Fruit fly (Drosophila melanogaster) whole organism, embryonic: ENCODE measurements around the gene Ostgamma.

ENCODE experiments used
- CG1024 ChIP-seq: fragments of 200-800 bp; sonication (Bioruptor generic); IDR thresholded peaks from 2 replicates; pipeline ENCODE4 v1.3.6; 2022; ENCODE audit warnings: missing biosample characterization, missing genetic modification characterization
- CG15601 ChIP-seq: fragments of 200-800 bp; sonication (Bioruptor generic); optimal IDR thresholded peaks from 3 replicates; lab custom pipeline; 2019; ENCODE audit warnings: missing biosample characterization, mild to moderate bottlenecking, missing genetic modification characterization, moderate library complexity
- CG1647 ChIP-seq: fragments of 200-800 bp; sonication (Bioruptor generic); optimal IDR thresholded peaks from 3 replicates; lab custom pipeline; 2016; ENCODE audit warnings: missing biosample characterization, missing genetic modification characterization
- CG16813 ChIP-seq: fragments of 200-800 bp; sonication (Bioruptor generic); IDR thresholded peaks from 3 replicates; pipeline ENCODE4 v1.3.6; 2022; ENCODE audit warnings: missing biosample characterization, missing genetic modification characterization; ENCODE audit not compliant: partially characterized antibody
- CG17361 ChIP-seq: fragments of 200-800 bp; sonication (Bioruptor generic); IDR thresholded peaks from 3 replicates; pipeline ENCODE4 v1.3.6; 2022; ENCODE audit warnings: missing biosample characterization, missing genetic modification characterization
- CG18262 ChIP-seq: fragments of 200-800 bp; optimal IDR thresholded peaks from 3 replicates; lab custom pipeline; 2019; ENCODE audit warnings: missing biosample characterization, mild to moderate bottlenecking, missing genetic modification characterization, moderate library complexity
- CG18599 ChIP-seq: fragments of 200-800 bp; sonication (Bioruptor generic); optimal IDR thresholded peaks from 3 replicates; lab custom pipeline; 2017; ENCODE audit warnings: missing biosample characterization, missing genetic modification characterization, mild to moderate bottlenecking, moderate library complexity, missing genetic modification reagents
- CG2116 ChIP-seq: fragments of 200-800 bp; sonication (Bioruptor generic); optimal IDR thresholded peaks from 3 replicates; lab custom pipeline; 2018; ENCODE audit warnings: missing biosample characterization, mild to moderate bottlenecking, missing genetic modification characterization
- CG30020 ChIP-seq: fragments of 200-800 bp; optimal IDR thresholded peaks from 2 replicates; lab custom pipeline; 2019; ENCODE audit warnings: missing biosample characterization, mild to moderate bottlenecking, missing genetic modification characterization, moderate library complexity
- CG3281 ChIP-seq: fragments of 200-800 bp; sonication (Bioruptor generic); optimal IDR thresholded peaks from 3 replicates; lab custom pipeline; 2017; ENCODE audit warnings: missing biosample characterization, mild to moderate bottlenecking, missing genetic modification characterization
- CG34376 ChIP-seq: fragments of 200-800 bp; sonication (Bioruptor generic); optimal IDR thresholded peaks from 2 replicates; lab custom pipeline; 2018; ENCODE audit warnings: missing biosample characterization, mild to moderate bottlenecking, missing genetic modification characterization
- CG3726 ChIP-seq: fragments of 200-800 bp; sonication (Bioruptor generic); IDR thresholded peaks from 3 replicates; pipeline ENCODE4, ENCODE4 v1.3.6; 2022; ENCODE audit warnings: missing biosample characterization, missing genetic modification characterization
- CG4404 ChIP-seq: fragments of 200-800 bp; sonication (Bioruptor generic); IDR thresholded peaks from 2 replicates; pipeline ENCODE4 v1.3.6; 2022; ENCODE audit warnings: missing biosample characterization, missing genetic modification characterization
- CG5245 ChIP-seq: fragments of 200-800 bp; sonication (Bioruptor generic); optimal IDR thresholded peaks from 3 replicates; lab custom pipeline; 2016; ENCODE audit warnings: missing biosample characterization, missing genetic modification characterization
- CG6654 ChIP-seq: fragments of 200-800 bp; sonication (Bioruptor generic); optimal IDR thresholded peaks from 2 replicates; lab custom pipeline; 2017; ENCODE audit warnings: missing biosample characterization, mild to moderate bottlenecking, missing genetic modification characterization
- CG8290 ChIP-seq, 3 experiments: fragments of 200-800 bp; sonication (Bioruptor generic); optimal IDR thresholded peaks; 2 replicates each; lab custom pipeline; 2016 to 2019; ENCODE audit warnings: missing biosample characterization in 3 of 3, missing genetic modification characterization in 3 of 3, mild to moderate bottlenecking in 2 of 3, moderate library complexity in 1 of 3
- CG8478 ChIP-seq: fragments of >200 bp; optimal IDR thresholded peaks from 2 replicates; lab custom pipeline; 2018
- Drgx ChIP-seq: fragments of 200-800 bp; sonication (Bioruptor generic); IDR thresholded peaks from 2 replicates; pipeline ENCODE4 v1.3.6; 2022; ENCODE audit warnings: missing biosample characterization, missing genetic modification characterization
- Ets65A ChIP-seq: fragments of 200-800 bp; sonication (Bioruptor generic); peaks from one replicate; lab custom pipeline; 2016; ENCODE audit warnings: missing biosample characterization, missing genetic modification characterization
- HLH54F ChIP-seq: fragments of 200-800 bp; sonication (Bioruptor generic); optimal IDR thresholded peaks from 3 replicates; lab custom pipeline; 2016; ENCODE audit warnings: missing biosample characterization, missing genetic modification characterization
- Hey ChIP-seq: fragments of 200-800 bp; sonication (Bioruptor generic); optimal IDR thresholded peaks from 3 replicates; lab custom pipeline; 2018; ENCODE audit warnings: missing biosample characterization, mild to moderate bottlenecking, missing genetic modification characterization
- Max ChIP-seq: fragments of 200-800 bp; sonication (Bioruptor generic); optimal IDR thresholded peaks from 2 replicates; lab custom pipeline; 2016; ENCODE audit warnings: missing biosample characterization, mild to moderate bottlenecking, missing genetic modification characterization
- Nf-YB ChIP-seq: fragments of 200-800 bp; sonication (Bioruptor generic); optimal IDR thresholded peaks from 3 replicates; lab custom pipeline; 2019; ENCODE audit warnings: missing biosample characterization, mild to moderate bottlenecking, missing genetic modification characterization, moderate library complexity
- PHDP ChIP-seq: fragments of 200-800 bp; sonication (Bioruptor generic); optimal IDR thresholded peaks from 3 replicates; lab custom pipeline; 2018; ENCODE audit warnings: missing biosample characterization, mild to moderate bottlenecking, missing genetic modification characterization, moderate library complexity
- Rx ChIP-seq: fragments of 200-800 bp; sonication (Bioruptor generic); IDR thresholded peaks from 2 replicates; pipeline ENCODE4 v1.3.6; 2022; ENCODE audit warnings: missing biosample characterization, missing genetic modification characterization
- Tbp ChIP-seq: fragments of >200 bp; optimal IDR thresholded peaks from 2 replicates; lab custom pipeline; 2018; ENCODE audit warnings: missing biosample characterization, missing genetic modification characterization
- Xbp1 ChIP-seq: fragments of 200-800 bp; sonication (Bioruptor generic); optimal IDR thresholded peaks from 3 replicates; lab custom pipeline; 2016; ENCODE audit warnings: missing biosample characterization, mild to moderate bottlenecking, missing genetic modification characterization
- YL-1 ChIP-seq: fragments of 200-800 bp; sonication (Bioruptor generic); optimal IDR thresholded peaks from 3 replicates; lab custom pipeline; 2017; ENCODE audit warnings: missing biosample characterization, mild to moderate bottlenecking, missing genetic modification characterization
- ac ChIP-seq: fragments of 200-800 bp; sonication (Bioruptor generic); optimal IDR thresholded peaks from 3 replicates; lab custom pipeline; 2017; ENCODE audit warnings: missing biosample characterization, mild to moderate bottlenecking, missing genetic modification characterization
- caup ChIP-seq: fragments of 200-800 bp; sonication (Bioruptor generic); optimal IDR thresholded peaks from 3 replicates; lab custom pipeline; 2017; ENCODE audit warnings: missing biosample characterization, mild to moderate bottlenecking, missing genetic modification characterization, moderate library complexity; ENCODE audit not compliant: severe bottlenecking
- chm ChIP-seq: fragments of 200-800 bp; sonication (Bioruptor generic); IDR thresholded peaks from 2 replicates; pipeline ENCODE4 v1.3.6; 2022; ENCODE audit warnings: missing biosample characterization, missing genetic modification characterization
- dysf ChIP-seq: fragments of 200-800 bp; sonication (Bioruptor generic); IDR thresholded peaks from 3 replicates; pipeline ENCODE4 v1.3.6; 2022; ENCODE audit warnings: missing biosample characterization, missing genetic modification characterization
- exex ChIP-seq: fragments of 200-800 bp; sonication (Bioruptor generic); optimal IDR thresholded peaks from 4 replicates; lab custom pipeline; 2018; ENCODE audit warnings: missing biosample characterization, mild to moderate bottlenecking, missing genetic modification characterization, moderate library complexity
- fd102C ChIP-seq: fragments of 200-800 bp; sonication (Bioruptor generic); optimal IDR thresholded peaks from 2 replicates; lab custom pipeline; 2018; ENCODE audit warnings: missing biosample characterization, mild to moderate bottlenecking, missing genetic modification characterization, moderate library complexity
- fd64A ChIP-seq: fragments of 200-800 bp; sonication (Bioruptor generic); optimal IDR thresholded peaks from 3 replicates; lab custom pipeline; 2018; ENCODE audit warnings: missing biosample characterization, mild to moderate bottlenecking, missing genetic modification characterization
- gce ChIP-seq: fragments of 200-800 bp; sonication (Bioruptor generic); IDR thresholded peaks from 3 replicates; pipeline ENCODE4 v1.3.6; 2022; ENCODE audit warnings: missing biosample characterization, missing genetic modification characterization
- gsb ChIP-seq: fragments of 200-800 bp; sonication (Bioruptor generic); IDR thresholded peaks from 2 replicates; pipeline ENCODE4 v1.3.6; 2022; ENCODE audit warnings: missing biosample characterization, missing genetic modification characterization
- hb ChIP-seq: fragments of 200-800 bp; sonication (Bioruptor generic); IDR thresholded peaks from 3 replicates; pipeline ENCODE4 v1.3.6; 2022; ENCODE audit warnings: missing biosample characterization, missing genetic modification characterization; ENCODE audit not compliant: partially characterized antibody
- lbe ChIP-seq: fragments of 200-800 bp; sonication (Bioruptor generic); optimal IDR thresholded peaks from 2 replicates; lab custom pipeline; 2016; ENCODE audit warnings: missing biosample characterization, mild to moderate bottlenecking, missing genetic modification characterization
- lola ChIP-seq, 3 experiments: fragments of >200 bp in 2 of 3; fragments of 200-800 bp in 1 of 3; sonication (Bioruptor generic) in 1 of 3; optimal IDR thresholded peaks; 2 replicates each; lab custom pipeline; 2017 to 2019; ENCODE audit warnings: missing biosample characterization in 3 of 3, missing genetic modification characterization in 3 of 3, mild to moderate bottlenecking in 1 of 3, moderate library complexity in 1 of 3
- prd ChIP-seq, 3 experiments: fragments of >200 bp in 2 of 3; fragments of 200-800 bp in 1 of 3; sonication (Bioruptor generic) in 1 of 3; optimal IDR thresholded peaks in 2 of 3; IDR thresholded peaks in 1 of 3; 2 replicates in 2 of 3; 3 replicates in 1 of 3; pipeline versions ENCODE4 v1.3.6 to Lab custom; 2017 to 2022; ENCODE audit warnings: missing biosample characterization in 1 of 3, missing genetic modification characterization in 1 of 3
- psq ChIP-seq: fragments of 200-800 bp; sonication (Bioruptor generic); optimal IDR thresholded peaks from 2 replicates; lab custom pipeline; 2017; ENCODE audit warnings: missing biosample characterization, missing genetic modification characterization
- repo ChIP-seq: fragments of 200-800 bp; sonication (Bioruptor generic); optimal IDR thresholded peaks from 2 replicates; lab custom pipeline; 2016; ENCODE audit warnings: missing biosample characterization, missing genetic modification characterization
- row ChIP-seq: fragments of 200-800 bp; sonication (Bioruptor generic); IDR thresholded peaks from 3 replicates; pipeline ENCODE4 v1.3.6; 2022; ENCODE audit warnings: missing biosample characterization, missing genetic modification characterization
- usp ChIP-seq: fragments of >200 bp; optimal IDR thresholded peaks from 2 replicates; lab custom pipeline; 2017; ENCODE audit warnings: missing biosample characterization, missing genetic modification characterization

Ostgamma gene

DNA sequence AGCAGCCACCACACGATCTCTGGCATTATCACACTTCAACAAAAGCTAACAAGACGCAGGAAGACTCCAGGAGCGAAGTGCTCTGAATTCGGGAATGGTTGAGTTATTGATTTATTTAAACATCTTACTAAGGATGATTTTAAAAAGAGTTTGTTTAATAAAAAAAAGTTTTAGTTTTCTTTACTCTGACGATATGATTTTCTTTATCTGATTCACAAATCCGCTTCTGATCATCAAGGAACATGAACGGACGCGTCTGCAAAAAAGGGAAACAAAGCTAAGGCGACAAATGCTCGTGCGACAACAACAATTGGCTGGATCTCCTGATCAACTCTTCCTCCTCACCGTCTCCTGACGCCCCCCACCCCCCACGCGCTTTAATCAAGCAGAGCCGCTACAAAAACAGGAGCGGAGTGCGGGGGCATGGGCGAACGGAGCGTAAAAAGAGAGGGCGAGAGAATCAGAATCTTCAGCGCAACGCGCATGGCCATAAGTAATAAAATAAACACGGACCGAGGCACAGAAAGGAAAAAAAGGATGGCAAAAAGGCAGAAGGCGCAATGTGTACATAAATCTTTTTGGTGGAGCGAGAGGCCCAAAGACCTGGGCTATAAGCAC is 8.7 kb downstream of the Ostgamma start (continued):
- TF ChIP-seq CG8478, result no peak
- TF ChIP-seq caup (GFP tag; lab: Kevin White, UChicago), result no peak
- no peak for TF ChIP-seq CG2116 (GFP tag; lab: Kevin White, UChicago)
- 0 out of 3 replicates have a peak, but pooled peaks have one; percentile 9 for TF ChIP-seq CG16813
- TF ChIP-seq Rx (GFP tag; lab: Robert Waterston, UW), result no peak
- no peak for TF ChIP-seq PHDP (tag; lab: Kevin White, UChicago)
- no peak for TF ChIP-seq CG3281
- no peak for TF ChIP-seq CG18599 (GFP tag; lab: Kevin White, UChicago)
- no peak for TF ChIP-seq Max
- no peak for TF ChIP-seq usp
- TF ChIP-seq prd (optimal IDR thresholded peaks at IDR 0.05; lab: Kevin White, UChicago), result no peak
- peak; percentile 16; the same call in 1 of the 3 replicates for TF ChIP-seq prd (GFP tag; IDR thresholded peaks at IDR 0.05; lab: Robert Waterston, UW)
- no peak for TF ChIP-seq CG1024
- peak; percentile 32 for TF ChIP-seq Ets65A (GFP tag; lab: Kevin White, UChicago)
- no peak for TF ChIP-seq CG34376 (GFP tag; lab: Kevin White, UChicago)
- no peak for TF ChIP-seq HLH54F (GFP tag; lab: Kevin White, UChicago)
- TF ChIP-seq Hey (tag; lab: Kevin White, UChicago), result no peak
- no peak for TF ChIP-seq gsb (GFP tag; lab: Robert Waterston, UW)
- TF ChIP-seq YL-1 (GFP tag; lab: Kevin White, UChicago), result no peak
- no peak for TF ChIP-seq CG30020
- TF ChIP-seq fd64A (GFP tag; lab: Kevin White, UChicago), result no peak
- TF ChIP-seq psq, result no peak
- TF ChIP-seq CG8290 (GFP tag; optimal IDR thresholded peaks at IDR 0.05; lab: Kevin White, UChicago), result no peak
- TF ChIP-seq CG8290 (tag; optimal IDR thresholded peaks at IDR 0.05; lab: Kevin White, UChicago), result no peak
- no peak for TF ChIP-seq exex (tag; lab: Kevin White, UChicago)
- no peak for TF ChIP-seq repo
- TF ChIP-seq fd102C (GFP tag; lab: Kevin White, UChicago), result no peak
- TF ChIP-seq gce (GFP tag; lab: Robert Waterston, UW), result 0 out of 3 replicates have a peak, but pooled peaks have one; percentile 10
- peak in 1 of 3 experiments; percentile 13 for TF ChIP-seq lola (GFP tag; optimal IDR thresholded peaks at IDR 0.05; lab: Kevin White, UChicago)
- TF ChIP-seq chm (GFP tag; lab: Robert Waterston, UW), result no peak
- no peak for TF ChIP-seq CG15601 (tag; lab: Kevin White, UChicago)
- TF ChIP-seq ac (GFP tag; lab: Kevin White, UChicago), result no peak
- no peak for TF ChIP-seq Xbp1
- TF ChIP-seq CG6654, result no peak
- TF ChIP-seq CG4404, result 0 out of 2 replicates have a peak, but pooled peaks have one; percentile 10
- TF ChIP-seq hb (GFP tag; lab: Robert Waterston, UW), result peak; percentile 19; the same call in 1 of the 3 replicates
- TF ChIP-seq CG1647, result no peak
- TF ChIP-seq lbe (GFP tag; lab: Kevin White, UChicago), result peak; percentile 83
- TF ChIP-seq Nf-YB, result no peak
- TF ChIP-seq Tbp (GFP tag; lab: Kevin White, UChicago), result no peak
- no peak for TF ChIP-seq dysf (GFP tag; lab: Robert Waterston, UW)
- 0 out of 3 replicates have a peak, but pooled peaks have one; percentile 29 for TF ChIP-seq CG17361 (GFP tag; lab: Robert Waterston, UW)
- no peak for TF ChIP-seq CG5245
- TF ChIP-seq row (GFP tag; lab: Robert Waterston, UW), result 0 out of 3 replicates have a peak, but pooled peaks have one; percentile 15
- no peak for TF ChIP-seq CG3726
- no peak for TF ChIP-seq CG18262 (tag; lab: Kevin White, UChicago)
- TF ChIP-seq Drgx (GFP tag; lab: Robert Waterston, UW), result peak; percentile 46; the same call in 1 of the 2 replicates
- TF ChIP-seq, all 482 proteins: peak for 28
